Worm (Caenorhabditis elegans) whole organism, L4 larva: ENCODE measurements around the gene F10G2.10.

ENCODE experiments used
- F49E8.2 ChIP-seq: sonication (generic microtip); optimal IDR thresholded peaks from 2 replicates; lab custom pipeline; 2016; ENCODE audit warnings: missing compliant biosample characterization, mild to moderate bottlenecking, missing genetic modification characterization, borderline replicate concordance
- Y105C5A.15 ChIP-seq: fragments of 200-800 bp; sonication (Bioruptor generic); IDR thresholded peaks from 2 replicates; pipeline ENCODE4 v1.3.6; 2022; ENCODE audit warnings: missing genetic modification characterization, missing compliant biosample characterization
- Y5F2A.4 ChIP-seq: fragments of 200-800 bp; sonication (Bioruptor generic); optimal IDR thresholded peaks from 2 replicates; lab custom pipeline; 2018; ENCODE audit warnings: mild to moderate bottlenecking, missing genetic modification characterization, missing compliant biosample characterization
- Y75B8A.6 ChIP-seq: fragments of 200-800 bp; sonication (Bioruptor generic); IDR thresholded peaks from 2 replicates; pipeline ENCODE4 v1.3.6; 2022; ENCODE audit warnings: missing genetic modification reagents, missing genetic modification characterization, missing compliant biosample characterization
- ZK337.2 ChIP-seq: fragments of 200-800 bp; sonication (Bioruptor generic); IDR thresholded peaks from 2 replicates; pipeline ENCODE4 v1.3.6; 2022; ENCODE audit warnings: missing genetic modification reagents, missing genetic modification characterization, missing compliant biosample characterization
- ZK546.5 ChIP-seq, 2 experiments: sonication (generic microtip); optimal IDR thresholded peaks; 2 replicates each; lab custom pipeline; 2017; ENCODE audit warnings: missing biosample characterization in 2 of 2, missing genetic modification characterization in 2 of 2
- aha-1 ChIP-seq: fragments of 150-350 bp; peaks from one replicate; lab custom pipeline; 2014; ENCODE audit warnings: missing biosample characterization, missing genetic modification characterization
- arid-1 ChIP-seq: fragments of 200-800 bp; sonication (Bioruptor generic); conservative IDR thresholded peaks from 2 replicates; pipeline ENCODE4 v1.3.6; 2022; ENCODE audit warnings: missing genetic modification reagents, missing genetic modification characterization, missing compliant biosample characterization
- ceh-28 ChIP-seq: fragments of 150-350 bp; optimal IDR thresholded peaks from 2 replicates; lab custom pipeline; 2014; ENCODE audit warnings: missing biosample characterization, missing genetic modification reagents, missing genetic modification characterization
- ceh-32 ChIP-seq: sonication (generic microtip); optimal IDR thresholded peaks from 2 replicates; lab custom pipeline; 2016; ENCODE audit warnings: mild to moderate bottlenecking, missing genetic modification characterization, missing compliant biosample characterization; ENCODE audit not compliant: poor library complexity
- ceh-62 ChIP-seq: sonication (generic microtip); optimal IDR thresholded peaks from 2 replicates; lab custom pipeline; 2017; ENCODE audit warnings: missing biosample characterization, missing genetic modification characterization
- ctbp-1 ChIP-seq: fragments of 200-800 bp; sonication (Bioruptor generic); IDR thresholded peaks from 2 replicates; pipeline ENCODE4 v1.3.6; 2022; ENCODE audit warnings: missing genetic modification reagents, missing genetic modification characterization, missing compliant biosample characterization
- dmd-8 ChIP-seq: fragments of 200-800 bp; sonication (Bioruptor generic); IDR thresholded peaks from 2 replicates; pipeline ENCODE4 v1.3.6; 2022; ENCODE audit warnings: missing genetic modification characterization, missing compliant biosample characterization
- dmd-9 ChIP-seq: fragments of 200-800 bp; sonication (Bioruptor generic); IDR thresholded peaks from 2 replicates; pipeline ENCODE4 v1.3.6; 2022; ENCODE audit warnings: missing genetic modification reagents, missing genetic modification characterization, missing compliant biosample characterization
- duxl-1 ChIP-seq: sonication (generic microtip); optimal IDR thresholded peaks from 2 replicates; lab custom pipeline; 2016; ENCODE audit warnings: mild to moderate bottlenecking, missing genetic modification characterization, moderate library complexity, missing compliant biosample characterization; ENCODE audit not compliant: poor library complexity
- egl-27 ChIP-seq: sonication (generic microtip); optimal IDR thresholded peaks from 3 replicates; lab custom pipeline; 2017; ENCODE audit warnings: missing biosample characterization, missing genetic modification reagents, missing genetic modification characterization
- egl-43 ChIP-seq: fragments of 200-800 bp; sonication (Bioruptor generic); IDR thresholded peaks from 2 replicates; pipeline ENCODE4 v1.3.6; 2022; ENCODE audit warnings: missing genetic modification reagents, missing genetic modification characterization, missing compliant biosample characterization
- hif-1 ChIP-seq, 2 experiments: sonication (generic microtip); optimal IDR thresholded peaks; 2 replicates each; lab custom pipeline; 2016 to 2017; ENCODE audit warnings: missing compliant biosample characterization in 2 of 2, missing genetic modification characterization in 2 of 2, missing genetic modification reagents in 2 of 2, missing genotype in 2 of 2, mild to moderate bottlenecking in 1 of 2
- hlh-11 ChIP-seq: fragments of 200-800 bp; sonication (Bioruptor generic); optimal IDR thresholded peaks from 2 replicates; lab custom pipeline; 2018; ENCODE audit warnings: mild to moderate bottlenecking, missing genetic modification characterization, missing compliant biosample characterization
- hlh-30 ChIP-seq: sonication (generic microtip); optimal IDR thresholded peaks from 2 replicates; lab custom pipeline; 2017; ENCODE audit warnings: antibody characterized with exemption, mild to moderate bottlenecking, missing genetic modification characterization, missing compliant biosample characterization; ENCODE audit not compliant: insufficient read depth
- lim-7 ChIP-seq: fragments of 200-800 bp; sonication (Bioruptor generic); IDR thresholded peaks from 2 replicates; pipeline ENCODE4 v1.3.6; 2022; ENCODE audit warnings: missing genetic modification characterization, missing compliant biosample characterization
- lin-13 ChIP-seq: fragments of 150-350 bp; optimal IDR thresholded peaks from 2 replicates; lab custom pipeline; 2014; ENCODE audit warnings: missing biosample characterization, missing genetic modification reagents, missing genetic modification characterization
- lin-38 ChIP-seq: fragments of 200-800 bp; sonication (Bioruptor generic); IDR thresholded peaks from 2 replicates; pipeline ENCODE4 v1.3.6; 2022; ENCODE audit warnings: missing genetic modification reagents, missing genetic modification characterization, missing compliant biosample characterization
- lin-39 ChIP-seq: fragments of 150-350 bp; optimal IDR thresholded peaks from 2 replicates; lab custom pipeline; 2014; ENCODE audit warnings: missing biosample characterization, missing genetic modification reagents, missing genetic modification characterization
- mdl-1 ChIP-seq, 2 experiments: fragments of 150-350 bp in 1 of 2; sonication (generic microtip) in 1 of 2; optimal IDR thresholded peaks; 2 replicates each; lab custom pipeline; 2014 to 2017; ENCODE audit warnings: missing biosample characterization in 2 of 2, missing genetic modification characterization in 2 of 2
- mdt-29 ChIP-seq: fragments of 200-800 bp; sonication (Bioruptor generic); IDR thresholded peaks from 2 replicates; pipeline ENCODE4 v1.3.6; 2022; ENCODE audit warnings: missing genetic modification reagents, missing genetic modification characterization, missing compliant biosample characterization
- mep-1 ChIP-seq: fragments of 150-350 bp; sonication (generic microtip); optimal IDR thresholded peaks from 3 replicates; lab custom pipeline; 2014; ENCODE audit warnings: missing biosample characterization, missing genetic modification characterization
- mxl-3 ChIP-seq: fragments of 200-800 bp; sonication (Bioruptor generic); optimal IDR thresholded peaks from 2 replicates; lab custom pipeline; 2018; ENCODE audit warnings: mild to moderate bottlenecking, missing genetic modification characterization, missing compliant biosample characterization
- nhr-237 ChIP-seq: sonication (generic microtip); optimal IDR thresholded peaks from 2 replicates; lab custom pipeline; 2017; ENCODE audit warnings: missing biosample characterization, missing genetic modification characterization
- nhr-28 ChIP-seq: fragments of 150-350 bp; optimal IDR thresholded peaks from 2 replicates; lab custom pipeline; 2014; ENCODE audit warnings: missing biosample characterization, missing genetic modification characterization
- nhr-48 ChIP-seq: sonication (generic microtip); optimal IDR thresholded peaks from 2 replicates; lab custom pipeline; 2016; ENCODE audit warnings: mild to moderate bottlenecking, missing genetic modification characterization, missing compliant biosample characterization
- nhr-6 ChIP-seq: fragments of 150-350 bp; optimal IDR thresholded peaks from 2 replicates; lab custom pipeline; 2014; ENCODE audit warnings: missing biosample characterization, missing genetic modification characterization
- nhr-77 ChIP-seq: fragments of 150-350 bp; optimal IDR thresholded peaks from 2 replicates; lab custom pipeline; 2014; ENCODE audit warnings: missing biosample characterization, missing genetic modification characterization
- php-3 ChIP-seq: fragments of 200-800 bp; sonication (Bioruptor generic); IDR thresholded peaks from 2 replicates; pipeline ENCODE4 v1.3.6; 2022; ENCODE audit warnings: missing genetic modification reagents, missing genetic modification characterization, missing compliant biosample characterization
- skn-1 ChIP-seq: fragments of 150-350 bp; optimal IDR thresholded peaks from 2 replicates; lab custom pipeline; 2014; ENCODE audit warnings: missing biosample characterization, missing genetic modification characterization
- snpc-4 ChIP-seq: fragments of 150-350 bp; optimal IDR thresholded peaks from 2 replicates; lab custom pipeline; 2014; ENCODE audit warnings: missing biosample characterization, missing genetic modification characterization
- spr-1 ChIP-seq: sonication (generic microtip); optimal IDR thresholded peaks from 2 replicates; lab custom pipeline; 2016; ENCODE audit warnings: mild to moderate bottlenecking, missing genetic modification characterization, missing compliant biosample characterization
- spr-3 ChIP-seq: fragments of 200-800 bp; sonication (Bioruptor generic); optimal IDR thresholded peaks from 2 replicates; lab custom pipeline; 2018; ENCODE audit warnings: mild to moderate bottlenecking, missing genetic modification characterization, missing compliant biosample characterization
- tra-1 ChIP-seq: fragments of 200-800 bp; sonication (Bioruptor generic); IDR thresholded peaks from 2 replicates; pipeline ENCODE4 v1.3.6; 2022; ENCODE audit warnings: missing genetic modification reagents, missing genetic modification characterization, missing compliant biosample characterization
- unc-130 ChIP-seq: sonication (generic microtip); optimal IDR thresholded peaks from 2 replicates; lab custom pipeline; 2016; ENCODE audit warnings: missing genetic modification reagents, missing genetic modification characterization, missing compliant biosample characterization
- unc-62 ChIP-seq, 3 experiments: fragments of 150-350 bp in 1 of 3; sonication (generic microtip); optimal IDR thresholded peaks in 2 of 3; peaks in 1 of 3; 1 replicate in 1 of 3; 2 replicates in 2 of 3; lab custom pipeline; 2014 to 2017; ENCODE audit warnings: missing biosample characterization in 3 of 3, missing genetic modification characterization in 3 of 3, missing genetic modification reagents in 3 of 3, missing genotype in 1 of 3
- vab-7 ChIP-seq: fragments of 200-800 bp; sonication (Bioruptor generic); IDR thresholded peaks from 2 replicates; pipeline ENCODE4 v1.3.6; 2022; ENCODE audit warnings: missing genetic modification reagents, missing genetic modification characterization, missing compliant biosample characterization
- zfp-2 ChIP-seq: sonication (generic microtip); optimal IDR thresholded peaks from 2 replicates; lab custom pipeline; 2016; ENCODE audit warnings: mild to moderate bottlenecking, missing genetic modification characterization, missing compliant biosample characterization
- ztf-7 ChIP-seq: fragments of 150-350 bp; optimal IDR thresholded peaks from 2 replicates; lab custom pipeline; 2014; ENCODE audit warnings: missing biosample characterization, missing genetic modification characterization

The F10G2.10 gene

ce11 chrV:7320909-7321308 lies 1.1 kb upstream of the F10G2.10 start, which contains the start of gene lmd-4:
TSS of gene lmd-4 (minus strand) at chrV:7321009.
- TF ChIP-seq lin-39 (tag; lab: Kevin White, UChicago): no peak
- no peak for TF ChIP-seq tra-1 (GFP tag; lab: Robert Waterston, UW)
- TF ChIP-seq egl-27 (tag; lab: Kevin White, UChicago): no peak
- TF ChIP-seq mxl-3 (GFP tag; lab: Kevin White, UChicago): no peak
- TF ChIP-seq lin-13 (GFP tag; lab: Kevin White, UChicago): no peak
- no peak for TF ChIP-seq hlh-11 (tag; lab: Kevin White, UChicago)
- no peak for TF ChIP-seq nhr-77 (tag; lab: Kevin White, UChicago)
- TF ChIP-seq ZK337.2 (GFP tag; lab: Robert Waterston, UW): no peak
- no peak for TF ChIP-seq zfp-2
- TF ChIP-seq lin-38: no peak
- no peak for TF ChIP-seq ceh-62 (tag; lab: Kevin White, UChicago)
- no peak for TF ChIP-seq F49E8.2 (tag; lab: Kevin White, UChicago)

- TF ChIP-seq dmd-8 (GFP tag; lab: Robert Waterston, UW) (no peak), nhr-28 (tag; lab: Kevin White, UChicago) (no peak), ZK546.5 (tag; optimal IDR thresholded peaks at IDR 0.05; lab: Kevin White, UChicago) (no peak), ceh-32 (tag; lab: Kevin White, UChicago) (no peak), nhr-48 (no peak), ceh-28 (tag; lab: Kevin White, UChicago) (no peak), dmd-9 (GFP tag; lab: Robert Waterston, UW) (no peak), hlh-30 (tag; lab: Kevin White, UChicago) (no peak), skn-1 (tag; lab: Kevin White, UChicago) (no peak), duxl-1 (tag; lab: Kevin White, UChicago) (no peak), nhr-237 (tag; lab: Kevin White, UChicago) (no peak)
Measured at ce11 chrV:7325285-7325684, 3.3 kb downstream of the F10G2.10 start, which contains the start of gene srx-92. TSS of gene srx-92 (minus strand) at chrV:7325385.

ce11 chrV:7326928-7327327 lies 4.9 kb downstream of the F10G2.10 start, which contains the start of gene F10G2.4:
TSS of gene F10G2.4 (plus strand) at chrV:7327228.
- no peak for TF ChIP-seq arid-1 (GFP tag; lab: Robert Waterston, UW)
- TF ChIP-seq vab-7: no peak
- no peak for TF ChIP-seq spr-1 (tag; lab: Kevin White, UChicago)
- TF ChIP-seq, all 104 proteins: peak for 0

ce11 chrV:7328092-7328491 lies 6.1 kb downstream of the F10G2.10 start, which contains the start of gene clec-7:
TSS of gene clec-7 (plus strand) at chrV:7328392.
- no peak for TF ChIP-seq nhr-6 (tag; lab: Kevin White, UChicago)
- peak in 1 of 2 experiments; percentile 43 for TF ChIP-seq unc-62 (GFP tag; optimal IDR thresholded peaks at IDR 0.05 in 1 of 2; lab: Kevin White, UChicago)
- no peak for TF ChIP-seq unc-62 (tag; optimal IDR thresholded peaks at IDR 0.05; lab: Kevin White, UChicago)

- TF ChIP-seq unc-130 (GFP tag; lab: Kevin White, UChicago): no peak
- TF ChIP-seq aha-1 (tag; lab: Kevin White, UChicago): no peak
- TF ChIP-seq mep-1 (tag; lab: Kevin White, UChicago): no peak
- no peak for TF ChIP-seq lim-7
- TF ChIP-seq ZK337.2 (GFP tag; lab: Robert Waterston, UW): no peak
- TF ChIP-seq mdt-29 (GFP tag; lab: Robert Waterston, UW): no peak
- no peak for TF ChIP-seq lin-13 (GFP tag; lab: Kevin White, UChicago)
- no peak for TF ChIP-seq php-3 (GFP tag; lab: Robert Waterston, UW)
- no peak for TF ChIP-seq unc-62 (GFP tag; optimal IDR thresholded peaks at IDR 0.05 in 1 of 2; lab: Kevin White, UChicago)
- no peak for TF ChIP-seq unc-62 (tag; optimal IDR thresholded peaks at IDR 0.05; lab: Kevin White, UChicago)
- no peak for TF ChIP-seq vab-7
- TF ChIP-seq spr-3: no peak
- TF ChIP-seq Y105C5A.15 (GFP tag; lab: Robert Waterston, UW): no peak
- TF ChIP-seq egl-43 (GFP tag; lab: Robert Waterston, UW): no peak
- TF ChIP-seq ctbp-1 (GFP tag; lab: Robert Waterston, UW): no peak
- no peak for TF ChIP-seq Y75B8A.6
- TF ChIP-seq mdl-1 (tag; optimal IDR thresholded peaks at IDR 0.05; lab: Kevin White, UChicago): no peak
- TF ChIP-seq snpc-4 (tag; lab: Kevin White, UChicago): no peak
- TF ChIP-seq ztf-7 (tag; lab: Kevin White, UChicago): no peak
- TF ChIP-seq hif-1 (tag; optimal IDR thresholded peaks at IDR 0.05; lab: Kevin White, UChicago): no peak
- no peak for TF ChIP-seq Y5F2A.4 (GFP tag; lab: Kevin White, UChicago)
Measured at ce11 chrV:7330868-7331267, 8.9 kb downstream of the F10G2.10 start, which contains the start of gene F10G2.2. TSS of gene F10G2.2 (plus strand) at chrV:7331168.
